Worm (Caenorhabditis elegans) whole organism, early embryonic: ENCODE measurements around the gene T15H9.5.

Experiments used
- B0310.2 ChIP-seq: sonication (generic microtip); optimal IDR thresholded peaks from 2 replicates; lab custom pipeline; 2016; ENCODE audit warnings: mild to moderate bottlenecking, missing genetic modification characterization, missing compliant biosample characterization
- F13C5.2 ChIP-seq: sonication (generic microtip); optimal IDR thresholded peaks from 2 replicates; lab custom pipeline; 2017; ENCODE audit warnings: mild to moderate bottlenecking, missing genetic modification characterization, inconsistent platforms, missing compliant biosample characterization
- aly-1 ChIP-seq: sonication (generic microtip); optimal IDR thresholded peaks from 2 replicates; lab custom pipeline; 2016; ENCODE audit warnings: missing genetic modification characterization, missing compliant biosample characterization
- ama-1 ChIP-seq: fragments of 150-350 bp; optimal IDR thresholded peaks from 2 replicates; lab custom pipeline; 2014
- ceh-36 ChIP-seq: sonication (generic microtip); optimal IDR thresholded peaks from 2 replicates; lab custom pipeline; 2016; ENCODE audit warnings: missing genetic modification characterization, inconsistent platforms, missing compliant biosample characterization
- flt-1 ChIP-seq: fragments of 200-800 bp; sonication (Bioruptor generic); IDR thresholded peaks from 2 replicates; pipeline ENCODE4 v1.3.6; 2022; ENCODE audit warnings: missing genetic modification characterization, missing compliant biosample characterization
- hmbx-1 ChIP-seq: sonication (generic microtip); optimal IDR thresholded peaks from 2 replicates; lab custom pipeline; 2016; ENCODE audit warnings: mild to moderate bottlenecking, missing genetic modification characterization, missing compliant biosample characterization
- hmg-4 ChIP-seq: fragments of 200-800 bp; sonication (Bioruptor generic); optimal IDR thresholded peaks from 2 replicates; lab custom pipeline; 2018; ENCODE audit warnings: mild to moderate bottlenecking, missing genetic modification characterization, missing compliant biosample characterization
- hnd-1 ChIP-seq: sonication (generic microtip); optimal IDR thresholded peaks from 2 replicates; lab custom pipeline; 2016; ENCODE audit warnings: missing genetic modification characterization, missing compliant biosample characterization
- scrt-1 ChIP-seq: fragments of 200-800 bp; sonication (Bioruptor generic); IDR thresholded peaks from 2 replicates; pipeline ENCODE4 v1.3.6; 2022; ENCODE audit warnings: missing genetic modification characterization, missing compliant biosample characterization
- tbx-37 ChIP-seq: fragments of 200-800 bp; sonication (Bioruptor generic); conservative IDR thresholded peaks from 2 replicates; pipeline ENCODE4 v1.3.6; 2022; ENCODE audit warnings: missing genetic modification reagents, missing genetic modification characterization, missing compliant biosample characterization
- tra-4 ChIP-seq: sonication (generic microtip); optimal IDR thresholded peaks from 2 replicates; lab custom pipeline; 2017; ENCODE audit warnings: missing genetic modification characterization, missing compliant biosample characterization

- TF ChIP-seq ama-1 (lab: Kevin White, UChicago) (no peak), ceh-36 (tag; lab: Kevin White, UChicago) (no peak), scrt-1 (GFP tag; lab: Robert Waterston, UW) (no peak), hmbx-1 (tag; lab: Kevin White, UChicago) (no peak), tbx-37 (GFP tag; lab: Robert Waterston, UW) (no peak), hmg-4 (GFP tag; lab: Kevin White, UChicago) (no peak), tra-4 (no peak), flt-1 (GFP tag; lab: Robert Waterston, UW) (no peak), F13C5.2 (tag; lab: Kevin White, UChicago) (no peak), hnd-1 (tag; lab: Kevin White, UChicago) (no peak), B0310.2 (tag; lab: Kevin White, UChicago) (no peak), aly-1 (tag; lab: Kevin White, UChicago) (no peak)
Observed at ce11 chrII:9614728-9615127, 3.5 kb upstream of the T15H9.5 start, which contains the start of gene hlh-6.
